Fruit fly (Drosophila melanogaster) whole organism, embryonic: ENCODE measurements around the gene Bicra.
A peak's percentile ranks its signal among the peaks of the same experiment; 100 is the strongest.

Experiments used
- CG10431 ChIP-seq: fragments of 200-800 bp; sonication (Bioruptor generic); optimal IDR thresholded peaks from 3 replicates; lab custom pipeline; 2018; ENCODE audit warnings: missing biosample characterization, mild to moderate bottlenecking, missing genetic modification characterization
- CG11504 ChIP-seq: fragments of 200-800 bp; sonication (Bioruptor generic); optimal IDR thresholded peaks from 3 replicates; lab custom pipeline; 2019; ENCODE audit warnings: missing biosample characterization, mild to moderate bottlenecking, missing genetic modification characterization, moderate library complexity
- CG12155 ChIP-seq: fragments of 200-800 bp; sonication (Bioruptor generic); optimal IDR thresholded peaks from 3 replicates; lab custom pipeline; 2016; ENCODE audit warnings: missing biosample characterization, missing genetic modification characterization
- CG12219 ChIP-seq: fragments of 200-800 bp; sonication (Bioruptor generic); optimal IDR thresholded peaks from 3 replicates; lab custom pipeline; 2018; ENCODE audit warnings: missing biosample characterization, mild to moderate bottlenecking, missing genetic modification characterization
- CG12942 ChIP-seq: fragments of 200-800 bp; sonication (Bioruptor generic); optimal IDR thresholded peaks from 3 replicates; lab custom pipeline; 2016; ENCODE audit warnings: missing biosample characterization, missing genetic modification characterization
- CG13894 ChIP-seq: fragments of 200-800 bp; sonication (Bioruptor generic); optimal IDR thresholded peaks from 3 replicates; lab custom pipeline; 2018; ENCODE audit warnings: missing biosample characterization, mild to moderate bottlenecking, missing genetic modification characterization, moderate library complexity
- CG14667 ChIP-seq: fragments of 200-800 bp; sonication (Bioruptor generic); IDR thresholded peaks from 2 replicates; pipeline ENCODE4 v1.3.6; 2022; ENCODE audit warnings: missing biosample characterization, missing genetic modification characterization
- CG1529 ChIP-seq: fragments of 200-800 bp; sonication (Bioruptor generic); optimal IDR thresholded peaks from 3 replicates; lab custom pipeline; 2018; ENCODE audit warnings: missing biosample characterization, missing genetic modification characterization
- CG17385 ChIP-seq: fragments of 200-800 bp; sonication (Bioruptor generic); optimal IDR thresholded peaks from 3 replicates; lab custom pipeline; 2018; ENCODE audit warnings: missing biosample characterization, mild to moderate bottlenecking, missing genetic modification characterization
- CG17568 ChIP-seq: fragments of 200-800 bp; sonication (Bioruptor generic); optimal IDR thresholded peaks from 2 replicates; lab custom pipeline; 2018; ENCODE audit warnings: missing biosample characterization, mild to moderate bottlenecking, missing genetic modification characterization, moderate library complexity
- CG17912 ChIP-seq: fragments of 200-800 bp; sonication (Bioruptor generic); optimal IDR thresholded peaks from 2 replicates; lab custom pipeline; 2018; ENCODE audit warnings: missing biosample characterization, mild to moderate bottlenecking, missing genetic modification characterization
- CG18599 ChIP-seq: fragments of 200-800 bp; sonication (Bioruptor generic); optimal IDR thresholded peaks from 3 replicates; lab custom pipeline; 2017; ENCODE audit warnings: missing biosample characterization, missing genetic modification characterization, mild to moderate bottlenecking, moderate library complexity, missing genetic modification reagents
- CG3163 ChIP-seq: fragments of 200-800 bp; sonication (Bioruptor generic); optimal IDR thresholded peaks from 3 replicates; lab custom pipeline; 2016; ENCODE audit warnings: missing biosample characterization, missing genetic modification characterization
- CG3726 ChIP-seq: fragments of 200-800 bp; sonication (Bioruptor generic); IDR thresholded peaks from 3 replicates; pipeline ENCODE4, ENCODE4 v1.3.6; 2022; ENCODE audit warnings: missing biosample characterization, missing genetic modification characterization
- CG4360 ChIP-seq: fragments of 200-800 bp; sonication (Bioruptor generic); IDR thresholded peaks from 2 replicates; pipeline ENCODE4 v1.3.6; 2022; ENCODE audit warnings: missing biosample characterization, missing genetic modification characterization
- CG6854 ChIP-seq: fragments of 200-800 bp; sonication (Bioruptor generic); optimal IDR thresholded peaks from 3 replicates; lab custom pipeline; 2017; ENCODE audit warnings: missing biosample characterization, mild to moderate bottlenecking, missing genetic modification characterization
- CG9932 ChIP-seq: fragments of 200-800 bp; sonication (Bioruptor generic); IDR thresholded peaks from 2 replicates; pipeline ENCODE4 v1.3.6; 2022; ENCODE audit warnings: missing biosample characterization, missing genetic modification characterization
- CTCF ChIP-seq: fragments of 200-800 bp; sonication (Bioruptor generic); optimal IDR thresholded peaks from 2 replicates; lab custom pipeline; 2017; ENCODE audit warnings: missing biosample characterization, mild to moderate bottlenecking, missing genetic modification characterization, moderate library complexity
- Dad ChIP-seq: fragments of 200-800 bp; sonication (Bioruptor generic); optimal IDR thresholded peaks from 3 replicates; lab custom pipeline; 2016; ENCODE audit warnings: missing biosample characterization, missing genetic modification characterization
- Fer1 ChIP-seq: fragments of 200-800 bp; sonication (Bioruptor generic); optimal IDR thresholded peaks from 2 replicates; lab custom pipeline; 2017; ENCODE audit warnings: missing biosample characterization, mild to moderate bottlenecking, missing genetic modification characterization
- Fer2 ChIP-seq: fragments of 200-800 bp; sonication (Bioruptor generic); optimal IDR thresholded peaks from 2 replicates; lab custom pipeline; 2018; ENCODE audit warnings: missing biosample characterization, mild to moderate bottlenecking, missing genetic modification characterization, moderate library complexity
- Gsc ChIP-seq: fragments of 200-800 bp; sonication (Bioruptor generic); IDR thresholded peaks from 2 replicates; pipeline ENCODE4 v1.3.6; 2022; ENCODE audit warnings: missing biosample characterization, missing genetic modification characterization
- H2.0 ChIP-seq: fragments of 200-800 bp; sonication (Bioruptor generic); IDR thresholded peaks from 2 replicates; pipeline ENCODE4 v1.3.6; 2022; ENCODE audit warnings: missing biosample characterization, missing genetic modification characterization
- Hmr ChIP-seq: fragments of 200-800 bp; sonication (Bioruptor generic); optimal IDR thresholded peaks from 3 replicates; lab custom pipeline; 2017; ENCODE audit warnings: mild to moderate bottlenecking, missing biosample characterization, missing genetic modification reagents, missing genetic modification characterization
- Lpt ChIP-seq: fragments of >200 bp; optimal IDR thresholded peaks from 2 replicates; lab custom pipeline; 2018; ENCODE audit warnings: missing biosample characterization, missing genetic modification characterization
- Pdp1 ChIP-seq, 2 experiments: fragments of 200-800 bp; sonication (Bioruptor generic); optimal IDR thresholded peaks; 3 replicates each; lab custom pipeline; 2016; ENCODE audit warnings: missing biosample characterization in 2 of 2, missing genetic modification characterization in 2 of 2, mild to moderate bottlenecking in 1 of 2, moderate library complexity in 1 of 2
- Ravus ChIP-seq: fragments of 200-800 bp; sonication (Bioruptor generic); IDR thresholded peaks from 2 replicates; pipeline ENCODE4 v1.3.6; 2022; ENCODE audit warnings: missing biosample characterization, missing genetic modification characterization
- Scr ChIP-seq: fragments of 200-800 bp; sonication (Bioruptor generic); IDR thresholded peaks from 2 replicates; pipeline ENCODE4 v1.3.6; 2022; ENCODE audit warnings: missing biosample characterization, missing genetic modification characterization; ENCODE audit not compliant: partially characterized antibody
- YL-1 ChIP-seq: fragments of 200-800 bp; sonication (Bioruptor generic); optimal IDR thresholded peaks from 3 replicates; lab custom pipeline; 2017; ENCODE audit warnings: missing biosample characterization, mild to moderate bottlenecking, missing genetic modification characterization
- ab ChIP-seq: fragments of 200-800 bp; sonication (Bioruptor generic); optimal IDR thresholded peaks from 2 replicates; lab custom pipeline; 2016; ENCODE audit warnings: missing biosample characterization, missing genetic modification characterization
- bcd ChIP-seq: fragments of 200-800 bp; sonication (Bioruptor generic); optimal IDR thresholded peaks from 2 replicates; lab custom pipeline; 2017; ENCODE audit warnings: missing biosample characterization, mild to moderate bottlenecking, missing genetic modification characterization
- bsh ChIP-seq, 2 experiments: fragments of 200-800 bp; sonication (Bioruptor generic); optimal IDR thresholded peaks; 2 replicates each; lab custom pipeline; 2017 to 2018; ENCODE audit warnings: mild to moderate bottlenecking in 2 of 2, missing biosample characterization in 2 of 2, missing genetic modification characterization in 2 of 2, moderate library complexity in 1 of 2
- crol ChIP-seq: fragments of 200-800 bp; sonication (Bioruptor generic); IDR thresholded peaks from 2 replicates; pipeline ENCODE4 v1.3.6; 2022; ENCODE audit warnings: missing biosample characterization, missing genetic modification characterization
- cwo ChIP-seq: fragments of 200-800 bp; sonication (Bioruptor generic); optimal IDR thresholded peaks from 3 replicates; lab custom pipeline; 2017; ENCODE audit warnings: missing biosample characterization, missing genetic modification characterization, mild to moderate bottlenecking, moderate library complexity, missing genetic modification reagents
- da ChIP-seq: fragments of 200-800 bp; sonication (Bioruptor generic); optimal IDR thresholded peaks from 2 replicates; lab custom pipeline; 2016; ENCODE audit warnings: missing biosample characterization, missing genetic modification characterization
- disco-r ChIP-seq: fragments of 200-800 bp; sonication (Bioruptor generic); optimal IDR thresholded peaks from 2 replicates; lab custom pipeline; 2016; ENCODE audit warnings: missing biosample characterization, missing genetic modification characterization
- eve ChIP-seq, 2 experiments: fragments of >200 bp; optimal IDR thresholded peaks; 2 replicates each; lab custom pipeline; 2017; ENCODE audit warnings: missing biosample characterization in 2 of 2, missing genetic modification characterization in 2 of 2
- fd3F ChIP-seq: fragments of 200-800 bp; sonication (Bioruptor generic); optimal IDR thresholded peaks from 2 replicates; lab custom pipeline; 2018; ENCODE audit warnings: missing biosample characterization, mild to moderate bottlenecking, missing genetic modification characterization, moderate library complexity
- gce ChIP-seq: fragments of 200-800 bp; sonication (Bioruptor generic); IDR thresholded peaks from 3 replicates; pipeline ENCODE4 v1.3.6; 2022; ENCODE audit warnings: missing biosample characterization, missing genetic modification characterization
- gcm2 ChIP-seq: fragments of 200-800 bp; sonication (Bioruptor generic); optimal IDR thresholded peaks from 2 replicates; lab custom pipeline; 2016; ENCODE audit warnings: missing biosample characterization, missing genetic modification characterization
- hth ChIP-seq: fragments of >200 bp; optimal IDR thresholded peaks from 2 replicates; lab custom pipeline; 2017; ENCODE audit warnings: inconsistent platforms
- ind ChIP-seq: fragments of 200-800 bp; sonication (Bioruptor generic); optimal IDR thresholded peaks from 3 replicates; lab custom pipeline; 2016; ENCODE audit warnings: missing biosample characterization, missing genetic modification characterization
- insv ChIP-seq, 2 experiments: fragments of 200-800 bp; sonication (Bioruptor generic); optimal IDR thresholded peaks; 3 replicates each; lab custom pipeline; 2016 to 2018; ENCODE audit warnings: missing biosample characterization in 2 of 2, missing genetic modification characterization in 2 of 2
- kah ChIP-seq: fragments of 200-800 bp; sonication (Bioruptor generic); optimal IDR thresholded peaks from 2 replicates; lab custom pipeline; 2018; ENCODE audit warnings: missing biosample characterization, mild to moderate bottlenecking, missing genetic modification characterization
- lmd ChIP-seq: fragments of 200-800 bp; sonication (Bioruptor generic); IDR thresholded peaks from 2 replicates; pipeline ENCODE4 v1.3.6; 2022; ENCODE audit warnings: missing biosample characterization, missing genetic modification characterization
- nerfin-2 ChIP-seq: fragments of 200-800 bp; sonication (Bioruptor generic); IDR thresholded peaks from 2 replicates; pipeline ENCODE4 v1.3.6; 2022; ENCODE audit warnings: missing biosample characterization, missing genetic modification characterization; ENCODE audit not compliant: partially characterized antibody
- pros ChIP-seq: fragments of 200-800 bp; sonication (Bioruptor generic); optimal IDR thresholded peaks from 3 replicates; lab custom pipeline; 2019; ENCODE audit warnings: missing biosample characterization, mild to moderate bottlenecking, missing genetic modification characterization, moderate library complexity
- sens-2 ChIP-seq: fragments of 200-800 bp; sonication (Bioruptor generic); IDR thresholded peaks from 2 replicates; pipeline ENCODE4 v1.3.6; 2022; ENCODE audit warnings: missing biosample characterization, missing genetic modification characterization
- slou ChIP-seq: fragments of 200-800 bp; sonication (Bioruptor generic); optimal IDR thresholded peaks from 3 replicates; lab custom pipeline; 2016; ENCODE audit warnings: missing biosample characterization, missing genetic modification characterization
- so ChIP-seq: fragments of 200-800 bp; sonication (Bioruptor generic); IDR thresholded peaks from 3 replicates; pipeline ENCODE4 v1.3.6; 2022; ENCODE audit warnings: missing biosample characterization, missing genetic modification characterization
- trh ChIP-seq: fragments of 200-800 bp; sonication (Bioruptor generic); optimal IDR thresholded peaks from 2 replicates; lab custom pipeline; 2016; ENCODE audit warnings: missing biosample characterization, missing genetic modification characterization
- zen2 ChIP-seq: fragments of 200-800 bp; sonication (Bioruptor generic); IDR thresholded peaks from 3 replicates; pipeline ENCODE4 v1.3.6; 2022; ENCODE audit warnings: missing biosample characterization, missing genetic modification characterization; ENCODE audit not compliant: partially characterized antibody

The Bicra gene

dm6 chr3R:29087302-29087782, 24.5 kb downstream of the Bicra start (continued):
- TF ChIP-seq trh (GFP tag; lab: Kevin White, UChicago) (no peak), CTCF (GFP tag; lab: Kevin White, UChicago) (peak; percentile 91), CG12219 (GFP tag; lab: Kevin White, UChicago) (peak; percentile 28), CG14667 (no peak), CG17568 (GFP tag; lab: Kevin White, UChicago) (peak; percentile 4), gcm2 (GFP tag; lab: Kevin White, UChicago) (no peak), CG12942 (GFP tag; lab: Kevin White, UChicago) (no peak), CG3726 (GFP tag; lab: Robert Waterston, UW) (no peak), ind (GFP tag; lab: Kevin White, UChicago) (no peak), CG13894 (peak; percentile 17), H2.0 (no peak), CG1529 (GFP tag; lab: Kevin White, UChicago) (peak; percentile 33), bsh (GFP tag; optimal IDR thresholded peaks at IDR 0.05; lab: Kevin White, UChicago) (no peak), fd3F (GFP tag; lab: Kevin White, UChicago) (no peak), insv (GFP tag; optimal IDR thresholded peaks at IDR 0.05; lab: Kevin White, UChicago) (no peak), CG18599 (no peak), Scr (no peak), CG12155 (no peak), Pdp1 (GFP tag; optimal IDR thresholded peaks at IDR 0.05; lab: Kevin White, UChicago) (peak in 1 of 2 experiments; percentile 5), CG11504 (tag; lab: Kevin White, UChicago) (no peak), bcd (GFP tag; lab: Kevin White, UChicago) (no peak), cwo (GFP tag; lab: Kevin White, UChicago) (peak; percentile 19), kah (no peak), so (GFP tag; lab: Robert Waterston, UW) (no peak), hth (no peak), Ravus (no peak), CG6854 (GFP tag; lab: Kevin White, UChicago) (no peak), sens-2 (GFP tag; lab: Robert Waterston, UW) (no peak), CG17385 (GFP tag; lab: Kevin White, UChicago) (no peak), YL-1 (GFP tag; lab: Kevin White, UChicago) (no peak), CG4360 (GFP tag; lab: Robert Waterston, UW) (peak; percentile 85), CG17912 (GFP tag; lab: Kevin White, UChicago) (no peak), crol (GFP tag; lab: Robert Waterston, UW) (no peak), Fer1 (no peak), da (GFP tag; lab: Kevin White, UChicago) (no peak), Fer2 (no peak), CG3163 (no peak), nerfin-2 (no peak), ab (GFP tag; lab: Kevin White, UChicago) (no peak), CG10431 (peak; percentile 48), CG9932 (GFP tag; lab: Robert Waterston, UW) (no peak), zen2 (GFP tag; lab: Robert Waterston, UW) (no peak), gce (GFP tag; lab: Robert Waterston, UW) (peak; percentile 53; the same call in 1 of the 3 replicates), slou (GFP tag; lab: Kevin White, UChicago) (no peak), lmd (no peak), Dad (GFP tag; lab: Kevin White, UChicago) (no peak), Hmr (no peak), pros (GFP tag; lab: Kevin White, UChicago) (peak; percentile 66), eve (GFP tag; optimal IDR thresholded peaks at IDR 0.05; lab: Kevin White, UChicago) (no peak), Gsc (GFP tag; lab: Robert Waterston, UW) (no peak), Lpt (no peak), disco-r (GFP tag; lab: Kevin White, UChicago) (no peak)
